Worm (Caenorhabditis elegans) whole organism, midembryonic: ENCODE results near the gene clec-56.

Experiments
- T22C8.4 ChIP-seq: fragments of 200-800 bp; sonication (Bioruptor generic); IDR thresholded peaks from 2 replicates; pipeline ENCODE4 v1.3.6; 2022; ENCODE audit warnings: missing genetic modification characterization, missing compliant biosample characterization
- cog-1 ChIP-seq: sonication (generic microtip); optimal IDR thresholded peaks from 2 replicates; lab custom pipeline; 2016; ENCODE audit warnings: missing genetic modification characterization, missing compliant biosample characterization
- flt-1 ChIP-seq: fragments of 200-800 bp; sonication (Bioruptor generic); IDR thresholded peaks from 2 replicates; pipeline ENCODE4 v1.3.6; 2022; ENCODE audit warnings: missing genetic modification characterization, missing compliant biosample characterization
- klf-2 ChIP-seq: fragments of 200-800 bp; sonication (Bioruptor generic); conservative IDR thresholded peaks from 2 replicates; pipeline ENCODE4 v1.3.6; 2022; ENCODE audit warnings: missing genetic modification reagents, missing genetic modification characterization, missing compliant biosample characterization
- med-1 ChIP-seq: sonication (generic microtip); optimal IDR thresholded peaks from 2 replicates; lab custom pipeline; 2017; ENCODE audit warnings: missing genetic modification characterization, mild to moderate bottlenecking, missing compliant biosample characterization, antibody characterized with exemption, missing genetic modification reagents; ENCODE audit not compliant: insufficient read depth
- ref-1 ChIP-seq: fragments of 200-800 bp; sonication (Bioruptor generic); conservative IDR thresholded peaks from 2 replicates; pipeline ENCODE4 v1.3.6; 2022; ENCODE audit warnings: missing genetic modification reagents, missing genetic modification characterization, missing compliant biosample characterization
- tab-1 ChIP-seq: fragments of 200-800 bp; sonication (Bioruptor generic); IDR thresholded peaks from 2 replicates; pipeline ENCODE4 v1.3.6; 2022; ENCODE audit warnings: missing genetic modification characterization, missing compliant biosample characterization
- ztf-23 ChIP-seq: fragments of 200-800 bp; sonication (Bioruptor generic); IDR thresholded peaks from 2 replicates; pipeline ENCODE4 v1.3.6; 2022; ENCODE audit warnings: missing genetic modification reagents, missing genetic modification characterization, missing compliant biosample characterization
- ztf-29 ChIP-seq: fragments of 200-800 bp; sonication (Bioruptor generic); IDR thresholded peaks from 2 replicates; pipeline ENCODE4 v1.3.6; 2022; ENCODE audit warnings: missing genetic modification reagents, missing genetic modification characterization, missing compliant biosample characterization

Gene clec-56

ce11 chrV:14474099-14474498 is at the start of gene clec-56:
TSS of gene clec-56 (plus strand) at chrV:14474399.
- TF ChIP-seq ztf-29 (GFP tag; lab: Robert Waterston, UW) (no peak), tab-1 (GFP tag; lab: Robert Waterston, UW) (no peak), klf-2 (no peak), ztf-23 (no peak), ref-1 (GFP tag; lab: Robert Waterston, UW) (no peak), flt-1 (GFP tag; lab: Robert Waterston, UW) (no peak), T22C8.4 (no peak), med-1 (no peak), cog-1 (tag; lab: Kevin White, UChicago) (no peak)

ce11 chrV:14424958-14425492 is 49.2 kb upstream of the clec-56 start, which contains the start of gene rrsr-1:
TSS of gene rrsr-1 (minus strand) at chrV:14425008.
- TF ChIP-seq ztf-29 (GFP tag; lab: Robert Waterston, UW) (no peak), ztf-23 (peak; percentile 68; the same call in 1 of the 2 replicates), med-1 (peak; percentile 65), flt-1 (GFP tag; lab: Robert Waterston, UW) (0 out of 2 replicates have a peak, but pooled peaks have one; percentile 41), tab-1 (GFP tag; lab: Robert Waterston, UW) (peak; percentile 54; the same call in 1 of the 2 replicates)

- no peak for TF ChIP-seq T22C8.4
- no peak for TF ChIP-seq tab-1 (GFP tag; lab: Robert Waterston, UW)
- no peak for TF ChIP-seq flt-1 (GFP tag; lab: Robert Waterston, UW)
- no peak for TF ChIP-seq ztf-23
- TF ChIP-seq cog-1 (tag; lab: Kevin White, UChicago) = no peak
- no peak for TF ChIP-seq med-1
- no peak for TF ChIP-seq ztf-29 (GFP tag; lab: Robert Waterston, UW)
- no peak for TF ChIP-seq ref-1 (GFP tag; lab: Robert Waterston, UW)
- TF ChIP-seq klf-2 = no peak
Measured at ce11 chrV:14426013-14426412, 48.2 kb upstream of the clec-56 start.

- TF ChIP-seq tab-1 (GFP tag; lab: Robert Waterston, UW) (no peak), flt-1 (GFP tag; lab: Robert Waterston, UW) (no peak), med-1 (no peak), T22C8.4 (no peak), klf-2 (no peak), ztf-29 (GFP tag; lab: Robert Waterston, UW) (no peak), ref-1 (GFP tag; lab: Robert Waterston, UW) (no peak), ztf-23 (no peak), cog-1 (tag; lab: Kevin White, UChicago) (no peak)
Measured at ce11 chrV:14427069-14427825, 47.0 kb upstream of the clec-56 start.

- TF ChIP-seq cog-1 (tag; lab: Kevin White, UChicago) (no peak), T22C8.4 (no peak)
Measured at ce11 chrV:14428865-14429264, 45.3 kb upstream of the clec-56 start, which contains the start of gene F23B12.1. TSS of gene F23B12.1 (plus strand) at chrV:14429165.

ce11 chrV:14432259-14432658 is 41.9 kb upstream of the clec-56 start, which contains the start of gene egl-1:
TSS of gene egl-1 (minus strand) at chrV:14432359.
- no peak for TF ChIP-seq tab-1 (GFP tag; lab: Robert Waterston, UW)
- TF ChIP-seq ztf-23 = no peak
- no peak for TF ChIP-seq flt-1 (GFP tag; lab: Robert Waterston, UW)
- TF ChIP-seq T22C8.4 = no peak
- no peak for TF ChIP-seq klf-2
- no peak for TF ChIP-seq ref-1 (GFP tag; lab: Robert Waterston, UW)
- no peak for TF ChIP-seq ztf-29 (GFP tag; lab: Robert Waterston, UW)
- no peak for TF ChIP-seq med-1
- TF ChIP-seq cog-1 (tag; lab: Kevin White, UChicago) = no peak

- TF ChIP-seq cog-1 (tag; lab: Kevin White, UChicago) (no peak), flt-1 (GFP tag; lab: Robert Waterston, UW) (no peak), tab-1 (GFP tag; lab: Robert Waterston, UW) (no peak), med-1 (no peak), klf-2 (no peak), ztf-29 (GFP tag; lab: Robert Waterston, UW) (no peak), T22C8.4 (no peak), ref-1 (GFP tag; lab: Robert Waterston, UW) (no peak), ztf-23 (no peak)
Measured at ce11 chrV:14433584-14433983, 40.6 kb upstream of the clec-56 start.

- TF ChIP-seq T22C8.4 (no peak), cog-1 (tag; lab: Kevin White, UChicago) (no peak), med-1 (no peak), tab-1 (GFP tag; lab: Robert Waterston, UW) (no peak), ztf-29 (GFP tag; lab: Robert Waterston, UW) (no peak), ref-1 (GFP tag; lab: Robert Waterston, UW) (no peak), ztf-23 (no peak), flt-1 (GFP tag; lab: Robert Waterston, UW) (no peak), klf-2 (no peak)
Measured at ce11 chrV:14436195-14436594, 38.0 kb upstream of the clec-56 start.

ce11 chrV:14437355-14437754 is 36.8 kb upstream of the clec-56 start:
- TF ChIP-seq flt-1 (GFP tag; lab: Robert Waterston, UW) = no peak
- TF ChIP-seq cog-1 (tag; lab: Kevin White, UChicago) = no peak
- TF ChIP-seq ref-1 (GFP tag; lab: Robert Waterston, UW) = no peak
- no peak for TF ChIP-seq T22C8.4
- TF ChIP-seq tab-1 (GFP tag; lab: Robert Waterston, UW) = no peak
- TF ChIP-seq ztf-29 (GFP tag; lab: Robert Waterston, UW) = no peak
- no peak for TF ChIP-seq ztf-23
- TF ChIP-seq med-1 = no peak
- TF ChIP-seq klf-2 = no peak
